Worm (Caenorhabditis elegans) whole organism, L4/young adult: ENCODE results near the gene T16G1.9.

Source experiments
- dao-5 ChIP-seq: sonication (generic microtip); optimal IDR thresholded peaks from 2 replicates; lab custom pipeline; 2016; ENCODE audit warnings: missing genotype, missing genetic modification characterization, moderate library complexity, missing compliant biosample characterization
- him-1 ChIP-seq: sonication (generic microtip); optimal IDR thresholded peaks from 2 replicates; lab custom pipeline; 2016; ENCODE audit warnings: missing genotype, missing genetic modification reagents, missing genetic modification characterization, missing compliant biosample characterization

DNA sequence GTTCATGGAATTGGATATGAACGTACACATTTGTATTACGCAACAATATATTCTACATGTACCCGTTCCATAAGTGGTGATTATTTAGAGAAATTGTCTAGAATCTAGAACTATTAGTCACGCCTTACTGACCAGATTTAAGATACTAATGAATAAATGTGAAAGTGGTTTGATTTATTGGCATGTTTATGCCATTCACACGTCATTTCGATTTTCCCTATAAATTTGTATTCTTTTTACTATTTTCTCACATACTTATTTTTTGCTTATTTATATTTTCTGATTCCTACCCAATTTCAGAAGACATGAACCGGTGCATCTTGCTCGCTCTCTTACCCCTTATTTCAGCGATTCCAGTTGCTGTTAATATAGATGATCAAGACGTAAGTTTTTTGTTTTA lies 37.6 kb upstream of the T16G1.9 start, which contains the start of gene F15B9.8:
- no peak for TF ChIP-seq dao-5 (tag; lab: Kevin White, UChicago)
- no peak for TF ChIP-seq him-1 (tag; lab: Kevin White, UChicago)
